Worm (Caenorhabditis elegans): ENCODE data around the gene maph-1.3.

Gene maph-1.3

ce11 chrIII:3867937-3868929 lies 23.5 kb downstream of the maph-1.3 start:
- no peak for TF ChIP-seq cnd-1 (tag; optimal IDR thresholded peaks at IDR 0.05)
- TF ChIP-seq blmp-1 (tag; optimal IDR thresholded peaks at IDR 0.05) = no peak
- TF ChIP-seq nhr-76 (tag; optimal IDR thresholded peaks at IDR 0.05) = no peak
- TF ChIP-seq elt-3 (tag; optimal IDR thresholded peaks at IDR 0.05) = no peak
- no peak for TF ChIP-seq mep-1 (tag; optimal IDR thresholded peaks at IDR 0.05)
- TF ChIP-seq unc-39 (tag; optimal IDR thresholded peaks at IDR 0.05) = no peak
- no peak for TF ChIP-seq elt-1 (tag; optimal IDR thresholded peaks at IDR 0.05; ENCODE audit: borderline replicate concordance, insufficient read depth)
- no peak for TF ChIP-seq sem-2 (GFP tag; optimal IDR thresholded peaks at IDR 0.05)
- no peak for TF ChIP-seq bed-3 (GFP tag; optimal IDR thresholded peaks at IDR 0.05)
- TF ChIP-seq ceh-39 (tag; optimal IDR thresholded peaks at IDR 0.05) = no peak
- TF ChIP-seq mls-2 (tag; optimal IDR thresholded peaks at IDR 0.05) = no peak
- TF ChIP-seq nhr-28 (tag; optimal IDR thresholded peaks at IDR 0.05) = no peak

- TF ChIP-seq unc-39 (tag; optimal IDR thresholded peaks at IDR 0.05) (peak; percentile 30), sptf-1 (tag; optimal IDR thresholded peaks at IDR 0.05) (no peak)
Measured at ce11 chrIII:3869292-3869781, 24.6 kb downstream of the maph-1.3 start.

ce11 chrIII:3871763-3872486 lies 27.2 kb downstream of the maph-1.3 start:
- no peak for TF ChIP-seq unc-39 (tag; optimal IDR thresholded peaks at IDR 0.05)
- peak; percentile 100 for TF ChIP-seq nhr-2 (tag; optimal IDR thresholded peaks at IDR 0.05)
- peak; percentile 79 for TF ChIP-seq zip-8 (tag; optimal IDR thresholded peaks at IDR 0.05)

- TF ChIP-seq unc-120 (tag; optimal IDR thresholded peaks at IDR 0.05; ENCODE audit: poor library complexity, severe bottlenecking) = no peak
- no peak for TF ChIP-seq nhr-12 (tag; optimal IDR thresholded peaks at IDR 0.05)
- TF ChIP-seq nhr-237 (tag; optimal IDR thresholded peaks at IDR 0.05) = no peak
- TF ChIP-seq unc-62 (GFP tag; optimal IDR thresholded peaks at IDR 0.05) = no peak
- TF ChIP-seq hlh-1 (tag; optimal IDR thresholded peaks at IDR 0.05) = no peak
- TF ChIP-seq cnd-1 (tag; optimal IDR thresholded peaks at IDR 0.05) = no peak
- no peak for TF ChIP-seq sptf-1 (tag; optimal IDR thresholded peaks at IDR 0.05)
- no peak for TF ChIP-seq mls-2 (tag; optimal IDR thresholded peaks at IDR 0.05)
- no peak for TF ChIP-seq unc-39 (tag; optimal IDR thresholded peaks at IDR 0.05)
- TF ChIP-seq lin-32 (GFP tag; optimal IDR thresholded peaks at IDR 0.05) = no peak
- TF ChIP-seq zip-8 (tag; optimal IDR thresholded peaks at IDR 0.05) = no peak
- TF ChIP-seq ces-1 (GFP tag; optimal IDR thresholded peaks at IDR 0.05) = no peak
- no peak for TF ChIP-seq ztf-11 (tag; optimal IDR thresholded peaks at IDR 0.05)
- TF ChIP-seq blmp-1 (tag; optimal IDR thresholded peaks at IDR 0.05) = no peak
- no peak for TF ChIP-seq tbx-8 (GFP tag; optimal IDR thresholded peaks at IDR 0.05)
- no peak for TF ChIP-seq ceh-39 (tag; optimal IDR thresholded peaks at IDR 0.05)
- no peak for TF ChIP-seq elt-1 (tag; optimal IDR thresholded peaks at IDR 0.05; ENCODE audit: borderline replicate concordance, insufficient read depth)
- TF ChIP-seq drap-1 (GFP tag; optimal IDR thresholded peaks at IDR 0.05) = no peak
- no peak for TF ChIP-seq lsy-2 (tag; optimal IDR thresholded peaks at IDR 0.05)
Measured at ce11 chrIII:3872978-3873377, 28.3 kb downstream of the maph-1.3 start.

ce11 chrIII:3873424-3873823 lies 28.7 kb downstream of the maph-1.3 start:
- TF ChIP-seq nhr-76 (tag; optimal IDR thresholded peaks at IDR 0.05) = no peak
- peak; percentile 5 for TF ChIP-seq pha-4 (tag; optimal IDR thresholded peaks at IDR 0.05)

- TF ChIP-seq ces-1 (GFP tag; optimal IDR thresholded peaks at IDR 0.05) = no peak
- no peak for TF ChIP-seq snpc-4 (tag; optimal IDR thresholded peaks at IDR 0.05)
- no peak for TF ChIP-seq mep-1 (tag; optimal IDR thresholded peaks at IDR 0.05)
- peak; percentile 68 for TF ChIP-seq elt-3 (tag; optimal IDR thresholded peaks at IDR 0.05)
- no peak for TF ChIP-seq nhr-237 (tag; optimal IDR thresholded peaks at IDR 0.05)
- peak; percentile 43 for TF ChIP-seq elt-1 (tag; optimal IDR thresholded peaks at IDR 0.05; ENCODE audit: borderline replicate concordance, insufficient read depth)
- TF ChIP-seq ceh-43 (GFP tag; optimal IDR thresholded peaks at IDR 0.05) = no peak
- no peak for TF ChIP-seq bed-3 (GFP tag; optimal IDR thresholded peaks at IDR 0.05)
Measured at ce11 chrIII:3874492-3874891, 29.8 kb downstream of the maph-1.3 start.

Data from whole organism, mixed stage, embryonic.